Fruit fly (Drosophila melanogaster) whole organism, embryonic: ENCODE measurements around the gene siz.

Experiments used
- Abd-B ChIP-seq: fragments of 200-800 bp; sonication (Bioruptor generic); optimal IDR thresholded peaks from 2 replicates; lab custom pipeline; 2018; ENCODE audit warnings: missing biosample characterization, mild to moderate bottlenecking, missing genetic modification characterization, moderate library complexity
- Awh ChIP-seq: fragments of 200-800 bp; sonication (Bioruptor generic); IDR thresholded peaks from 2 replicates; pipeline ENCODE4, ENCODE4 v1.3.6; 2022; ENCODE audit warnings: missing biosample characterization, missing genetic modification characterization
- BtbVII ChIP-seq: fragments of 200-800 bp; sonication (Bioruptor generic); optimal IDR thresholded peaks from 3 replicates; lab custom pipeline; 2017; ENCODE audit warnings: missing biosample characterization, mild to moderate bottlenecking, missing genetic modification characterization
- CG1024 ChIP-seq: fragments of 200-800 bp; sonication (Bioruptor generic); IDR thresholded peaks from 2 replicates; pipeline ENCODE4 v1.3.6; 2022; ENCODE audit warnings: missing biosample characterization, missing genetic modification characterization
- CG10366 ChIP-seq: fragments of 200-800 bp; sonication (Bioruptor generic); IDR thresholded peaks from 2 replicates; pipeline ENCODE4 v1.3.6; 2022; ENCODE audit warnings: missing biosample characterization, missing genetic modification characterization
- CG11560 ChIP-seq: fragments of 200-800 bp; sonication (Bioruptor generic); IDR thresholded peaks from 3 replicates; pipeline ENCODE4 v1.3.6; 2022; ENCODE audit warnings: missing biosample characterization, missing genetic modification characterization
- CG13296 ChIP-seq: fragments of 200-800 bp; sonication (Bioruptor generic); optimal IDR thresholded peaks from 3 replicates; lab custom pipeline; 2018; ENCODE audit warnings: missing biosample characterization, mild to moderate bottlenecking, missing genetic modification characterization
- CG13424 ChIP-seq: fragments of 200-800 bp; sonication (Bioruptor generic); optimal IDR thresholded peaks from 2 replicates; lab custom pipeline; 2019; ENCODE audit warnings: missing biosample characterization, mild to moderate bottlenecking, missing genetic modification characterization, moderate library complexity
- CG13775 ChIP-seq: fragments of 200-800 bp; sonication (Bioruptor generic); optimal IDR thresholded peaks from 3 replicates; lab custom pipeline; 2017; ENCODE audit warnings: missing biosample characterization, mild to moderate bottlenecking, missing genetic modification characterization
- CG14014 ChIP-seq: fragments of 200-800 bp; sonication (Bioruptor generic); IDR thresholded peaks from 2 replicates; pipeline ENCODE4 v1.3.6; 2022; ENCODE audit warnings: missing biosample characterization, missing genetic modification characterization
- CG15514 ChIP-seq: fragments of 200-800 bp; sonication (Bioruptor generic); optimal IDR thresholded peaks from 3 replicates; lab custom pipeline; 2017; ENCODE audit warnings: missing biosample characterization, missing genetic modification characterization, mild to moderate bottlenecking, moderate library complexity, missing genetic modification reagents
- CG1603 ChIP-seq: fragments of 200-800 bp; sonication (Bioruptor generic); optimal IDR thresholded peaks from 2 replicates; lab custom pipeline; 2019; ENCODE audit warnings: missing biosample characterization, mild to moderate bottlenecking, missing genetic modification characterization, moderate library complexity
- CG2120 ChIP-seq: fragments of 200-800 bp; sonication (Bioruptor generic); optimal IDR thresholded peaks from 3 replicates; lab custom pipeline; 2016; ENCODE audit warnings: missing biosample characterization, missing genetic modification characterization
- CG2678 ChIP-seq: fragments of 200-800 bp; sonication (Bioruptor generic); optimal IDR thresholded peaks from 3 replicates; lab custom pipeline; 2019; ENCODE audit warnings: missing biosample characterization, mild to moderate bottlenecking, missing genetic modification characterization, moderate library complexity
- CG30431 ChIP-seq: fragments of 200-800 bp; sonication (Bioruptor generic); optimal IDR thresholded peaks from 2 replicates; lab custom pipeline; 2017; ENCODE audit warnings: missing biosample characterization, missing genetic modification characterization
- CG3281 ChIP-seq: fragments of 200-800 bp; sonication (Bioruptor generic); optimal IDR thresholded peaks from 3 replicates; lab custom pipeline; 2017; ENCODE audit warnings: missing biosample characterization, mild to moderate bottlenecking, missing genetic modification characterization
- CG4617 ChIP-seq: fragments of 200-800 bp; sonication (Bioruptor generic); optimal IDR thresholded peaks from 3 replicates; lab custom pipeline; 2016; ENCODE audit warnings: missing biosample characterization, missing genetic modification characterization, borderline replicate concordance
- CG5245 ChIP-seq: fragments of 200-800 bp; sonication (Bioruptor generic); optimal IDR thresholded peaks from 3 replicates; lab custom pipeline; 2016; ENCODE audit warnings: missing biosample characterization, missing genetic modification characterization
- CG7357 ChIP-seq: fragments of 200-800 bp; sonication (Bioruptor generic); IDR thresholded peaks from 3 replicates; pipeline ENCODE4 v1.3.6; 2022; ENCODE audit warnings: missing biosample characterization, missing genetic modification characterization
- CG7987 ChIP-seq: fragments of 200-800 bp; sonication (Bioruptor generic); optimal IDR thresholded peaks from 2 replicates; lab custom pipeline; 2018; ENCODE audit warnings: missing biosample characterization, mild to moderate bottlenecking, missing genetic modification characterization, moderate library complexity
- CG8290 ChIP-seq, 3 experiments: fragments of 200-800 bp; sonication (Bioruptor generic); optimal IDR thresholded peaks; 2 replicates each; lab custom pipeline; 2016 to 2019; ENCODE audit warnings: missing biosample characterization in 3 of 3, missing genetic modification characterization in 3 of 3, mild to moderate bottlenecking in 2 of 3, moderate library complexity in 1 of 3
- CG9215 ChIP-seq: fragments of 200-800 bp; sonication (Bioruptor generic); IDR thresholded peaks from 2 replicates; pipeline ENCODE4 v1.3.6; 2022; ENCODE audit warnings: missing biosample characterization, missing genetic modification characterization
- Camta ChIP-seq: fragments of 200-800 bp; sonication (Bioruptor generic); optimal IDR thresholded peaks from 2 replicates; lab custom pipeline; 2016; ENCODE audit warnings: missing biosample characterization, missing genetic modification characterization
- D19A ChIP-seq: fragments of 200-800 bp; optimal IDR thresholded peaks from 3 replicates; lab custom pipeline; 2019; ENCODE audit warnings: missing biosample characterization, mild to moderate bottlenecking, missing genetic modification characterization, moderate library complexity
- HLH4C ChIP-seq: fragments of 200-800 bp; sonication (Bioruptor generic); IDR thresholded peaks from 3 replicates; pipeline ENCODE4 v1.3.6; 2022; ENCODE audit warnings: missing biosample characterization, missing genetic modification characterization; ENCODE audit not compliant: partially characterized antibody
- Hand ChIP-seq: fragments of 200-800 bp; sonication (Bioruptor generic); optimal IDR thresholded peaks from 2 replicates; lab custom pipeline; 2017; ENCODE audit warnings: mild to moderate bottlenecking, missing biosample characterization, missing genetic modification reagents, missing genetic modification characterization
- MESR4 ChIP-seq: fragments of 200-800 bp; sonication (Bioruptor generic); optimal IDR thresholded peaks from 2 replicates; lab custom pipeline; 2018; ENCODE audit warnings: missing biosample characterization, mild to moderate bottlenecking, missing genetic modification characterization, moderate library complexity
- MTF-1 ChIP-seq: fragments of 200-800 bp; sonication (Bioruptor generic); optimal IDR thresholded peaks from 2 replicates; lab custom pipeline; 2018; ENCODE audit warnings: missing biosample characterization, mild to moderate bottlenecking, missing genetic modification characterization, borderline replicate concordance
- Max ChIP-seq: fragments of 200-800 bp; sonication (Bioruptor generic); optimal IDR thresholded peaks from 2 replicates; lab custom pipeline; 2016; ENCODE audit warnings: missing biosample characterization, mild to moderate bottlenecking, missing genetic modification characterization
- Mes4 ChIP-seq: fragments of 200-800 bp; sonication (Bioruptor generic); optimal IDR thresholded peaks from 2 replicates; lab custom pipeline; 2016; ENCODE audit warnings: missing biosample characterization, missing genetic modification characterization
- Mrtf ChIP-seq: fragments of 200-800 bp; sonication (Bioruptor generic); IDR thresholded peaks from 3 replicates; pipeline ENCODE4 v1.3.6; 2022; ENCODE audit warnings: missing biosample characterization, missing genetic modification characterization
- Sry-β ChIP-seq: fragments of 200-800 bp; sonication (Bioruptor generic); optimal IDR thresholded peaks from 2 replicates; lab custom pipeline; 2018; ENCODE audit warnings: missing biosample characterization, mild to moderate bottlenecking, missing genetic modification characterization, moderate library complexity
- btn ChIP-seq: fragments of 200-800 bp; sonication (Bioruptor generic); optimal IDR thresholded peaks from 2 replicates; lab custom pipeline; 2016; ENCODE audit warnings: missing biosample characterization, missing genetic modification characterization
- cas ChIP-seq: fragments of 200-800 bp; sonication (Bioruptor generic); IDR thresholded peaks from 2 replicates; pipeline ENCODE4 v1.3.6; 2022; ENCODE audit warnings: missing biosample characterization, missing genetic modification characterization
- chm ChIP-seq: fragments of 200-800 bp; sonication (Bioruptor generic); IDR thresholded peaks from 2 replicates; pipeline ENCODE4 v1.3.6; 2022; ENCODE audit warnings: missing biosample characterization, missing genetic modification characterization
- eve ChIP-seq, 2 experiments: fragments of >200 bp; optimal IDR thresholded peaks; 2 replicates each; lab custom pipeline; 2017; ENCODE audit warnings: missing biosample characterization in 2 of 2, missing genetic modification characterization in 2 of 2
- fd102C ChIP-seq: fragments of 200-800 bp; sonication (Bioruptor generic); optimal IDR thresholded peaks from 2 replicates; lab custom pipeline; 2018; ENCODE audit warnings: missing biosample characterization, mild to moderate bottlenecking, missing genetic modification characterization, moderate library complexity
- fd64A ChIP-seq: fragments of 200-800 bp; sonication (Bioruptor generic); optimal IDR thresholded peaks from 3 replicates; lab custom pipeline; 2018; ENCODE audit warnings: missing biosample characterization, mild to moderate bottlenecking, missing genetic modification characterization
- fd96Cb ChIP-seq: fragments of 200-800 bp; sonication (Bioruptor generic); optimal IDR thresholded peaks from 2 replicates; lab custom pipeline; 2018; ENCODE audit warnings: missing biosample characterization, mild to moderate bottlenecking, missing genetic modification characterization, moderate library complexity
- fru ChIP-seq: fragments of >200 bp; optimal IDR thresholded peaks from 2 replicates; lab custom pipeline; 2017
- luna ChIP-seq: fragments of 200-800 bp; sonication (Bioruptor generic); optimal IDR thresholded peaks from 2 replicates; lab custom pipeline; 2016; ENCODE audit warnings: missing biosample characterization, missing genetic modification characterization
- nom ChIP-seq: fragments of 200-800 bp; sonication (Bioruptor generic); optimal IDR thresholded peaks from 2 replicates; lab custom pipeline; 2017; ENCODE audit warnings: missing biosample characterization, missing genetic modification characterization, mild to moderate bottlenecking, moderate library complexity, missing genetic modification reagents
- org-1 ChIP-seq: fragments of 200-800 bp; sonication (Bioruptor generic); optimal IDR thresholded peaks from 2 replicates; lab custom pipeline; 2017; ENCODE audit warnings: missing biosample characterization, missing genetic modification characterization
- peb ChIP-seq: fragments of 200-800 bp; sonication (Bioruptor generic); IDR thresholded peaks from 2 replicates; pipeline ENCODE4 v1.3.6; 2022; ENCODE audit warnings: missing biosample characterization, missing genetic modification characterization
- pfk ChIP-seq: fragments of 200-800 bp; sonication (Bioruptor generic); optimal IDR thresholded peaks from 2 replicates; lab custom pipeline; 2018; ENCODE audit warnings: missing biosample characterization, mild to moderate bottlenecking, missing genetic modification characterization, moderate library complexity
- pzg ChIP-seq: fragments of 200-800 bp; sonication (Bioruptor generic); optimal IDR thresholded peaks from 3 replicates; lab custom pipeline; 2018; ENCODE audit warnings: missing biosample characterization, mild to moderate bottlenecking, missing genetic modification characterization, moderate library complexity
- repo ChIP-seq: fragments of 200-800 bp; sonication (Bioruptor generic); optimal IDR thresholded peaks from 2 replicates; lab custom pipeline; 2016; ENCODE audit warnings: missing biosample characterization, missing genetic modification characterization
- seq ChIP-seq: fragments of 200-800 bp; sonication (Bioruptor generic); IDR thresholded peaks from 2 replicates; pipeline ENCODE4 v1.3.6; 2022; ENCODE audit warnings: missing biosample characterization, missing genetic modification characterization
- stwl ChIP-seq: fragments of 200-800 bp; sonication (Bioruptor generic); optimal IDR thresholded peaks from 3 replicates; lab custom pipeline; 2018; ENCODE audit warnings: missing biosample characterization, mild to moderate bottlenecking, missing genetic modification characterization, moderate library complexity
- tna ChIP-seq: fragments of 200-800 bp; sonication (Bioruptor generic); IDR thresholded peaks from 2 replicates; pipeline ENCODE4 v1.3.6; 2022; ENCODE audit warnings: missing biosample characterization, missing genetic modification characterization; ENCODE audit not compliant: partially characterized antibody
- zfh1 ChIP-seq: fragments of 200-800 bp; sonication (Bioruptor generic); IDR thresholded peaks from 3 replicates; pipeline ENCODE4 v1.3.6; 2022; ENCODE audit warnings: missing biosample characterization, missing genetic modification characterization

The siz gene

DNA sequence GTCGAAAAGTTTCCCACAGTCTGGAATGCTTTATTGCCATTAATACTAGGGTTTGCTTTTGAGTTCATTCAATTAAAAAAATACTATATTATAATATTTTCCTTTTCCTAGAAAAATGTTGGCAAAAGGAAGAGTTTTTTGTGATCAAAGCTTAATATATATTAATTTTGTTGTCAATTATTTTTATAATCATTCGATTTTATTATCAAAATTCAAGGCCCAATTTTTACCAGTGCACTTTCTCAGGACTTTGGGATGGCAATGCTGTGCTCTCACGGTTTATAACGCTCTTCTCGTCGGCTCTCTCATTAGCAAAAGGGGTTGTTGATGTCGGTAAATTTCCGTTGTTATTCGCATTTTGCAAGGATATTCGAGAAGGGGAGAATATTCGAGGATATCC, 12.7 kb downstream of the siz start:
- TF ChIP-seq CG11560 (tag; lab: Robert Waterston, UW) (no peak), luna (GFP tag; lab: Kevin White, UChicago) (no peak), CG9215 (peak; percentile 77), Max (no peak), MESR4 (GFP tag; lab: Kevin White, UChicago) (no peak), stwl (tag; lab: Kevin White, UChicago) (no peak), BtbVII (GFP tag; lab: Kevin White, UChicago) (peak; percentile 11), fru (lab: Kevin White, UChicago) (no peak), nom (GFP tag; lab: Kevin White, UChicago) (no peak), CG15514 (no peak), Sry-β (GFP tag; lab: Kevin White, UChicago) (no peak), CG2678 (tag; lab: Kevin White, UChicago) (peak; percentile 59), MTF-1 (GFP tag; lab: Kevin White, UChicago) (no peak), fd96Cb (tag; lab: Kevin White, UChicago) (peak; percentile 43), Mrtf (no peak), cas (no peak), CG1024 (no peak), pzg (GFP tag; lab: Kevin White, UChicago) (no peak), CG30431 (GFP tag; lab: Kevin White, UChicago) (no peak), CG7987 (no peak), Hand (peak; percentile 6), CG10366 (GFP tag; lab: Robert Waterston, UW) (no peak), seq (GFP tag; lab: Robert Waterston, UW) (no peak), Mes4 (no peak), Abd-B (GFP tag; lab: Kevin White, UChicago) (no peak), Camta (GFP tag; lab: Kevin White, UChicago) (no peak), CG7357 (no peak), D19A (tag; lab: Kevin White, UChicago) (peak; percentile 63), Awh (GFP tag; lab: Robert Waterston, UW) (0 out of 2 replicates have a peak, but pooled peaks have one; percentile 42), org-1 (GFP tag; lab: Kevin White, UChicago) (no peak), CG8290 (GFP tag; optimal IDR thresholded peaks at IDR 0.05; lab: Kevin White, UChicago) (peak; percentile 12), CG8290 (tag; optimal IDR thresholded peaks at IDR 0.05; lab: Kevin White, UChicago) (no peak), CG13424 (tag; lab: Kevin White, UChicago) (peak; percentile 22), pfk (GFP tag; lab: Kevin White, UChicago) (no peak), CG5245 (GFP tag; lab: Kevin White, UChicago) (peak; percentile 24), CG14014 (GFP tag; lab: Robert Waterston, UW) (no peak), eve (GFP tag; optimal IDR thresholded peaks at IDR 0.05; lab: Kevin White, UChicago) (peak in 1 of 2 experiments; percentile 67), peb (GFP tag; lab: Robert Waterston, UW) (no peak), CG3281 (GFP tag; lab: Kevin White, UChicago) (peak; percentile 29), fd102C (GFP tag; lab: Kevin White, UChicago) (no peak), tna (GFP tag; lab: Robert Waterston, UW) (no peak), HLH4C (no peak), repo (no peak), chm (GFP tag; lab: Robert Waterston, UW) (peak; percentile 65), CG13296 (GFP tag; lab: Kevin White, UChicago) (peak; percentile 13), CG2120 (GFP tag; lab: Kevin White, UChicago) (peak; percentile 27), CG1603 (no peak), zfh1 (GFP tag; lab: Robert Waterston, UW) (no peak), btn (GFP tag; lab: Kevin White, UChicago) (no peak), fd64A (GFP tag; lab: Kevin White, UChicago) (no peak), CG13775 (GFP tag; lab: Kevin White, UChicago) (peak; percentile 50), CG4617 (GFP tag; lab: Kevin White, UChicago) (no peak)
